Worm (Caenorhabditis elegans) whole organism, early embryonic: ENCODE measurements around the gene str-64.

ENCODE experiments used
- B0310.2 ChIP-seq: sonication (generic microtip); optimal IDR thresholded peaks from 2 replicates; lab custom pipeline; 2016; ENCODE audit warnings: mild to moderate bottlenecking, missing genetic modification characterization, missing compliant biosample characterization
- F13C5.2 ChIP-seq: sonication (generic microtip); optimal IDR thresholded peaks from 2 replicates; lab custom pipeline; 2017; ENCODE audit warnings: mild to moderate bottlenecking, missing genetic modification characterization, inconsistent platforms, missing compliant biosample characterization
- ceh-13 ChIP-seq: fragments of 200-800 bp; sonication (Bioruptor generic); optimal IDR thresholded peaks from 2 replicates; lab custom pipeline; 2018; ENCODE audit warnings: mild to moderate bottlenecking, missing genetic modification characterization, missing compliant biosample characterization
- ets-7 ChIP-seq: sonication (generic microtip); optimal IDR thresholded peaks from 2 replicates; lab custom pipeline; 2016; ENCODE audit warnings: missing genotype, missing genetic modification characterization, missing compliant biosample characterization
- flt-1 ChIP-seq: fragments of 200-800 bp; sonication (Bioruptor generic); IDR thresholded peaks from 2 replicates; pipeline ENCODE4 v1.3.6; 2022; ENCODE audit warnings: missing genetic modification characterization, missing compliant biosample characterization
- hmbx-1 ChIP-seq: sonication (generic microtip); optimal IDR thresholded peaks from 2 replicates; lab custom pipeline; 2016; ENCODE audit warnings: mild to moderate bottlenecking, missing genetic modification characterization, missing compliant biosample characterization
- hmg-4 ChIP-seq: fragments of 200-800 bp; sonication (Bioruptor generic); optimal IDR thresholded peaks from 2 replicates; lab custom pipeline; 2018; ENCODE audit warnings: mild to moderate bottlenecking, missing genetic modification characterization, missing compliant biosample characterization
- hnd-1 ChIP-seq: sonication (generic microtip); optimal IDR thresholded peaks from 2 replicates; lab custom pipeline; 2016; ENCODE audit warnings: missing genetic modification characterization, missing compliant biosample characterization
- sea-1 ChIP-seq: fragments of 200-800 bp; sonication (Bioruptor generic); conservative IDR thresholded peaks from 2 replicates; pipeline ENCODE4 v1.3.6; 2022; ENCODE audit warnings: missing genetic modification characterization, missing compliant biosample characterization
- tbx-11 ChIP-seq: fragments of 200-800 bp; sonication (Bioruptor generic); IDR thresholded peaks from 2 replicates; pipeline ENCODE4 v1.3.6; 2022; ENCODE audit warnings: missing genetic modification characterization, missing compliant biosample characterization

- TF ChIP-seq hmg-4 (GFP tag; lab: Kevin White, UChicago) (no peak), F13C5.2 (no peak), B0310.2 (tag; lab: Kevin White, UChicago) (no peak), flt-1 (GFP tag; lab: Robert Waterston, UW) (no peak), ceh-13 (GFP tag; lab: Kevin White, UChicago) (no peak), hnd-1 (tag; lab: Kevin White, UChicago) (no peak), tbx-11 (GFP tag; lab: Robert Waterston, UW) (no peak), sea-1 (GFP tag; lab: Robert Waterston, UW) (no peak), ets-7 (tag; lab: Kevin White, UChicago) (no peak), hmbx-1 (no peak)
Observed at ce11 chrV:3278101-3278639, 4.9 kb upstream of the str-64 start, which contains the start of gene fbxa-64.
